Fruit fly (Drosophila melanogaster) whole organism, embryonic: ENCODE results near the gene Wdr33.

ENCODE experiments used
- Blimp-1 ChIP-seq: fragments of 200-800 bp; sonication (Bioruptor generic); optimal IDR thresholded peaks from 3 replicates; lab custom pipeline; 2018; ENCODE audit warnings: missing biosample characterization, missing genetic modification characterization, mild to moderate bottlenecking, moderate library complexity, missing genetic modification reagents
- C15 ChIP-seq: fragments of 200-800 bp; sonication (Bioruptor generic); IDR thresholded peaks from 3 replicates; pipeline ENCODE4 v1.3.6; 2022; ENCODE audit warnings: missing biosample characterization, missing genetic modification characterization
- CG13296 ChIP-seq: fragments of 200-800 bp; sonication (Bioruptor generic); optimal IDR thresholded peaks from 3 replicates; lab custom pipeline; 2018; ENCODE audit warnings: missing biosample characterization, mild to moderate bottlenecking, missing genetic modification characterization
- CG13775 ChIP-seq: fragments of 200-800 bp; sonication (Bioruptor generic); optimal IDR thresholded peaks from 3 replicates; lab custom pipeline; 2017; ENCODE audit warnings: missing biosample characterization, mild to moderate bottlenecking, missing genetic modification characterization
- CG14710 ChIP-seq: fragments of 200-800 bp; sonication (Bioruptor generic); optimal IDR thresholded peaks from 3 replicates; lab custom pipeline; 2019; ENCODE audit warnings: missing biosample characterization, mild to moderate bottlenecking, missing genetic modification characterization, moderate library complexity
- CG15011 ChIP-seq: fragments of 200-800 bp; sonication (Bioruptor generic); optimal IDR thresholded peaks from 3 replicates; lab custom pipeline; 2018; ENCODE audit warnings: missing biosample characterization, mild to moderate bottlenecking, missing genetic modification characterization
- CG15514 ChIP-seq: fragments of 200-800 bp; sonication (Bioruptor generic); optimal IDR thresholded peaks from 3 replicates; lab custom pipeline; 2017; ENCODE audit warnings: missing biosample characterization, missing genetic modification characterization, mild to moderate bottlenecking, moderate library complexity, missing genetic modification reagents
- CG1602 ChIP-seq: fragments of 200-800 bp; sonication (Bioruptor generic); optimal IDR thresholded peaks from 3 replicates; lab custom pipeline; 2016; ENCODE audit warnings: missing biosample characterization, missing genetic modification characterization
- CG2889 ChIP-seq: fragments of 200-800 bp; sonication (Bioruptor generic); IDR thresholded peaks from 3 replicates; pipeline ENCODE4 v1.3.6; 2022; ENCODE audit warnings: missing biosample characterization, missing genetic modification characterization
- CG30020 ChIP-seq: fragments of 200-800 bp; optimal IDR thresholded peaks from 2 replicates; lab custom pipeline; 2019; ENCODE audit warnings: missing biosample characterization, mild to moderate bottlenecking, missing genetic modification characterization, moderate library complexity
- CG31365 ChIP-seq: fragments of 200-800 bp; sonication (Bioruptor generic); optimal IDR thresholded peaks from 2 replicates; lab custom pipeline; 2018; ENCODE audit warnings: missing biosample characterization, mild to moderate bottlenecking, missing genetic modification characterization
- CG34224 ChIP-seq: fragments of 200-800 bp; sonication (Bioruptor generic); IDR thresholded peaks from 3 replicates; pipeline ENCODE4 v1.3.6; 2022; ENCODE audit warnings: missing biosample characterization, missing genetic modification characterization; ENCODE audit not compliant: partially characterized antibody
- CG9215 ChIP-seq: fragments of 200-800 bp; sonication (Bioruptor generic); IDR thresholded peaks from 2 replicates; pipeline ENCODE4 v1.3.6; 2022; ENCODE audit warnings: missing biosample characterization, missing genetic modification characterization
- CG9817 ChIP-seq: fragments of 200-800 bp; sonication (Bioruptor generic); optimal IDR thresholded peaks from 2 replicates; lab custom pipeline; 2018; ENCODE audit warnings: missing biosample characterization, mild to moderate bottlenecking, missing genetic modification characterization, moderate library complexity
- E2f1 ChIP-seq: fragments of 200-800 bp; sonication (Bioruptor generic); IDR thresholded peaks from 2 replicates; pipeline ENCODE4 v1.3.6; 2022; ENCODE audit warnings: missing biosample characterization, missing genetic modification characterization
- Ets65A ChIP-seq: fragments of 200-800 bp; sonication (Bioruptor generic); peaks from one replicate; lab custom pipeline; 2016; ENCODE audit warnings: missing biosample characterization, missing genetic modification characterization
- Hand ChIP-seq: fragments of 200-800 bp; sonication (Bioruptor generic); optimal IDR thresholded peaks from 2 replicates; lab custom pipeline; 2017; ENCODE audit warnings: mild to moderate bottlenecking, missing biosample characterization, missing genetic modification reagents, missing genetic modification characterization
- Lhr ChIP-seq: fragments of 200-800 bp; sonication (Bioruptor generic); optimal IDR thresholded peaks from 3 replicates; lab custom pipeline; 2017; ENCODE audit warnings: mild to moderate bottlenecking, missing biosample characterization, missing genetic modification reagents, missing genetic modification characterization
- Mad ChIP-seq: fragments of 200-800 bp; sonication (Bioruptor generic); optimal IDR thresholded peaks from 2 replicates; lab custom pipeline; 2016; ENCODE audit warnings: missing biosample characterization, missing genetic modification characterization
- Nf-YA ChIP-seq: fragments of 200-800 bp; sonication (Bioruptor generic); IDR thresholded peaks from 2 replicates; pipeline ENCODE4 v1.3.6; 2022; ENCODE audit warnings: missing biosample characterization, missing genetic modification characterization
- Opbp ChIP-seq: fragments of 200-800 bp; sonication (Bioruptor generic); IDR thresholded peaks from 3 replicates; pipeline ENCODE4 v1.3.6; 2022; ENCODE audit warnings: missing biosample characterization, missing genetic modification characterization; ENCODE audit not compliant: partially characterized antibody
- Spps ChIP-seq: fragments of 200-800 bp; sonication (Bioruptor generic); optimal IDR thresholded peaks from 2 replicates; lab custom pipeline; 2018; ENCODE audit warnings: missing biosample characterization, mild to moderate bottlenecking, missing genetic modification characterization
- Sry-β ChIP-seq: fragments of 200-800 bp; sonication (Bioruptor generic); optimal IDR thresholded peaks from 2 replicates; lab custom pipeline; 2018; ENCODE audit warnings: missing biosample characterization, mild to moderate bottlenecking, missing genetic modification characterization, moderate library complexity
- Vsx1 ChIP-seq: fragments of 200-800 bp; sonication (Bioruptor generic); optimal IDR thresholded peaks from 2 replicates; lab custom pipeline; 2017; ENCODE audit warnings: missing biosample characterization, mild to moderate bottlenecking, missing genetic modification characterization, missing genetic modification reagents
- ara ChIP-seq: fragments of 200-800 bp; sonication (Bioruptor generic); IDR thresholded peaks from 2 replicates; pipeline ENCODE4 v1.3.6; 2022; ENCODE audit warnings: missing biosample characterization, missing genetic modification characterization
- az2 ChIP-seq: fragments of 200-800 bp; sonication (Bioruptor generic); optimal IDR thresholded peaks from 3 replicates; lab custom pipeline; 2016; ENCODE audit warnings: missing biosample characterization, missing genetic modification characterization
- btn ChIP-seq: fragments of 200-800 bp; sonication (Bioruptor generic); optimal IDR thresholded peaks from 2 replicates; lab custom pipeline; 2016; ENCODE audit warnings: missing biosample characterization, missing genetic modification characterization
- caup ChIP-seq: fragments of 200-800 bp; sonication (Bioruptor generic); optimal IDR thresholded peaks from 3 replicates; lab custom pipeline; 2017; ENCODE audit warnings: missing biosample characterization, mild to moderate bottlenecking, missing genetic modification characterization, moderate library complexity; ENCODE audit not compliant: severe bottlenecking
- dan ChIP-seq: fragments of 200-800 bp; sonication (Bioruptor generic); IDR thresholded peaks from 2 replicates; pipeline ENCODE4 v1.3.6; 2022; ENCODE audit warnings: missing biosample characterization, missing genetic modification characterization
- jigr1 ChIP-seq: fragments of 200-800 bp; sonication (Bioruptor generic); IDR thresholded peaks from 3 replicates; pipeline ENCODE4 v1.3.6; 2022; ENCODE audit warnings: missing biosample characterization, missing genetic modification characterization
- kay ChIP-seq: fragments of 200-800 bp; sonication (Bioruptor generic); optimal IDR thresholded peaks from 2 replicates; lab custom pipeline; 2016; ENCODE audit warnings: missing biosample characterization, missing genetic modification characterization
- luna ChIP-seq: fragments of 200-800 bp; sonication (Bioruptor generic); optimal IDR thresholded peaks from 2 replicates; lab custom pipeline; 2016; ENCODE audit warnings: missing biosample characterization, missing genetic modification characterization
- mirr ChIP-seq: fragments of 200-800 bp; sonication (Bioruptor generic); optimal IDR thresholded peaks from 3 replicates; lab custom pipeline; 2018; ENCODE audit warnings: missing biosample characterization, mild to moderate bottlenecking, missing genetic modification characterization
- nmo ChIP-seq: fragments of 200-800 bp; sonication (Bioruptor generic); optimal IDR thresholded peaks from 2 replicates; lab custom pipeline; 2018; ENCODE audit warnings: missing biosample characterization, mild to moderate bottlenecking, missing genetic modification characterization, moderate library complexity
- onecut ChIP-seq: fragments of 200-800 bp; sonication (Bioruptor generic); IDR thresholded peaks from 2 replicates; pipeline ENCODE4 v1.3.6; 2022; ENCODE audit warnings: missing biosample characterization, missing genetic modification characterization
- repo ChIP-seq: fragments of 200-800 bp; sonication (Bioruptor generic); optimal IDR thresholded peaks from 2 replicates; lab custom pipeline; 2016; ENCODE audit warnings: missing biosample characterization, missing genetic modification characterization
- ro ChIP-seq: fragments of 200-800 bp; sonication (Bioruptor generic); IDR thresholded peaks from 2 replicates; pipeline ENCODE4 v1.3.6; 2022; ENCODE audit warnings: missing biosample characterization, missing genetic modification characterization
- tna ChIP-seq: fragments of 200-800 bp; sonication (Bioruptor generic); IDR thresholded peaks from 2 replicates; pipeline ENCODE4 v1.3.6; 2022; ENCODE audit warnings: missing biosample characterization, missing genetic modification characterization; ENCODE audit not compliant: partially characterized antibody
- tup ChIP-seq: fragments of 200-800 bp; sonication (Bioruptor generic); optimal IDR thresholded peaks from 2 replicates; lab custom pipeline; 2016; ENCODE audit warnings: missing biosample characterization, mild to moderate bottlenecking, missing genetic modification characterization, moderate library complexity
- twi ChIP-seq: fragments of 200-800 bp; optimal IDR thresholded peaks from 2 replicates; lab custom pipeline; 2019; ENCODE audit warnings: missing biosample characterization, mild to moderate bottlenecking, missing genetic modification characterization, moderate library complexity
- wek ChIP-seq: fragments of 200-800 bp; sonication (Bioruptor generic); optimal IDR thresholded peaks from 3 replicates; lab custom pipeline; 2018; ENCODE audit warnings: missing biosample characterization, mild to moderate bottlenecking, missing genetic modification characterization, moderate library complexity
- zen2 ChIP-seq: fragments of 200-800 bp; sonication (Bioruptor generic); IDR thresholded peaks from 3 replicates; pipeline ENCODE4 v1.3.6; 2022; ENCODE audit warnings: missing biosample characterization, missing genetic modification characterization; ENCODE audit not compliant: partially characterized antibody

Wdr33 gene

DNA sequence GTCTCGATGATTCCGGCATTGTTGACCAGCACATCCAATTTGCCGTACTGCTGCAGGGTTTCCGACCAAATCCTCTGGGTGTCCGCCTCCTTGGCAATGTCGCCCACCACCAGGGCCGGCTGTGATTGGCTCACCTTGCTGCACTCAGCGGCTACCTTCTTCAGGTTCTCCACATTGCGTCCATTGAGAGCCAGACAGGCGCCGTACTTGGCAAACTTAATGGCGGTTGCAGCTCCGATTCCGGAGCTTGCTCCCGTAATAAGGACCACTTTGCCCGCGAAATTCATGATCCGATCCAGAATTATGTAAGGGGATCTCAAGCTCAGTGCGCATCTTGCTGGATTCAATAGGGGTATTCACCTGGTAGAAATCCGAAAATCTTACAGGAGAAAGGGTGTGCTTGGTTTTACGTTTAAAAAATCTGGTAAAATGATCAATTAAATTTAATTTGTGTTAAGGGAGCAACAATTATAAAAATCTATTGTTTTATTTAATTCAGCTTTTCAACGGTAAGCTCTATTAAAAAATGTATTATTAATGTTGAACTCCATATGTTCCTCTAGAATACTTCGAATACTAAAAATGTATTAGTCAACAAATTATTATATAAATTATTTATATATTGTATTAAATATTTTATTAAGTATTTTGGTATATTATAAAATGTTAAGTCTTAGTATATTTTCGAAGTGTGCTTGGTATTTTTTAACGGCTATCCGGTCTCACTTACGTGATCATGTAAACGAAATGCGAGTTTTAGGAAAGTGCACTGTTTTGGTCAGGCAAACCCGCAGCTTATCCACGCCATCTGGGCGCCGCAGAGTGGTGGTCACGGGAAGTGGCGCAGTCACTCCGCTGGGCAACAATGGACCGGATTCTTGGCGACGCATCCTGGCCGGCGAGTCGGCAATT is 23.7 kb upstream of the Wdr33 start, which contains the start of the genes CG31548 and CG12170 (continued):
- TF ChIP-seq CG13296 (GFP tag; lab: Kevin White, UChicago) (peak; percentile 42), Vsx1 (GFP tag; lab: Kevin White, UChicago) (no peak), Hand (GFP tag; lab: Kevin White, UChicago) (no peak), kay (GFP tag; lab: Kevin White, UChicago) (no peak), mirr (GFP tag; lab: Kevin White, UChicago) (no peak), ro (GFP tag; lab: Robert Waterston, UW) (no peak), C15 (GFP tag; lab: Robert Waterston, UW) (no peak), E2f1 (GFP tag; lab: Robert Waterston, UW) (peak; percentile 39; the same call in 1 of the 2 replicates), Sry-β (GFP tag; lab: Kevin White, UChicago) (no peak), zen2 (no peak), twi (tag; lab: Kevin White, UChicago) (no peak), az2 (peak; percentile 56), Mad (no peak), Spps (peak; percentile 27), nmo (peak; percentile 56), CG14710 (tag; lab: Kevin White, UChicago) (peak; percentile 70), ara (no peak), wek (GFP tag; lab: Kevin White, UChicago) (peak; percentile 91), caup (GFP tag; lab: Kevin White, UChicago) (no peak), tup (GFP tag; lab: Kevin White, UChicago) (no peak), Blimp-1 (GFP tag; lab: Kevin White, UChicago) (no peak), dan (GFP tag; lab: Robert Waterston, UW) (no peak), Opbp (GFP tag; lab: Robert Waterston, UW) (no peak), luna (GFP tag; lab: Kevin White, UChicago) (no peak), onecut (GFP tag; lab: Robert Waterston, UW) (no peak), Ets65A (no peak), CG9817 (tag; lab: Kevin White, UChicago) (no peak), Nf-YA (GFP tag; lab: Robert Waterston, UW) (no peak), CG30020 (tag; lab: Kevin White, UChicago) (peak; percentile 64), CG9215 (GFP tag; lab: Robert Waterston, UW) (no peak), CG15011 (GFP tag; lab: Kevin White, UChicago) (no peak), Lhr (GFP tag; lab: Kevin White, UChicago) (peak; percentile 19), CG2889 (GFP tag; lab: Robert Waterston, UW) (no peak), repo (GFP tag; lab: Kevin White, UChicago) (no peak), CG34224 (GFP tag; lab: Robert Waterston, UW) (no peak), CG1602 (GFP tag; lab: Kevin White, UChicago) (peak; percentile 56), btn (GFP tag; lab: Kevin White, UChicago) (no peak), CG15514 (peak; percentile 53), CG31365 (tag; lab: Kevin White, UChicago) (no peak), jigr1 (GFP tag; lab: Robert Waterston, UW) (no peak), CG13775 (GFP tag; lab: Kevin White, UChicago) (peak; percentile 62), tna (GFP tag; lab: Robert Waterston, UW) (no peak)
- TF ChIP-seq, all 482 proteins: peak for 147
